Worm (Caenorhabditis elegans) whole organism, mixed stage, embryonic: ENCODE data around the gene Y51H7BR.4.

ENCODE experiments used
- M03D4.4 ChIP-seq: sonication (generic microtip); optimal IDR thresholded peaks from 2 replicates; lab custom pipeline; 2017; ENCODE audit warnings: mild to moderate bottlenecking, missing genetic modification characterization, missing compliant biosample characterization
- blmp-1 ChIP-seq: fragments of 150-350 bp; optimal IDR thresholded peaks from 2 replicates; lab custom pipeline; 2014; ENCODE audit warnings: missing biosample characterization, missing genetic modification characterization
- ceh-43 ChIP-seq: fragments of 200-800 bp; sonication (Bioruptor generic); optimal IDR thresholded peaks from 2 replicates; lab custom pipeline; 2018; ENCODE audit warnings: mild to moderate bottlenecking, missing genetic modification characterization, moderate library complexity, missing compliant biosample characterization
- ceh-83 ChIP-seq: fragments of 200-800 bp; sonication (Bioruptor generic); optimal IDR thresholded peaks from 2 replicates; lab custom pipeline; 2018; ENCODE audit warnings: mild to moderate bottlenecking, missing genetic modification characterization, missing compliant biosample characterization
- cnd-1 ChIP-seq: fragments of 200-800 bp; sonication (Bioruptor generic); optimal IDR thresholded peaks from 2 replicates; lab custom pipeline; 2018; ENCODE audit warnings: mild to moderate bottlenecking, missing genetic modification characterization, missing compliant biosample characterization
- drap-1 ChIP-seq: fragments of 200-800 bp; sonication (Bioruptor generic); optimal IDR thresholded peaks from 3 replicates; lab custom pipeline; 2018; ENCODE audit warnings: mild to moderate bottlenecking, missing genetic modification characterization, missing compliant biosample characterization
- elt-1 ChIP-seq: sonication (generic microtip); optimal IDR thresholded peaks from 2 replicates; lab custom pipeline; 2017; ENCODE audit warnings: missing genetic modification characterization, mild to moderate bottlenecking, missing compliant biosample characterization, antibody characterized with exemption, moderate library complexity, borderline replicate concordance; ENCODE audit not compliant: insufficient read depth
- elt-3 ChIP-seq: fragments of 150-350 bp; optimal IDR thresholded peaks from 2 replicates; lab custom pipeline; 2014; ENCODE audit warnings: missing biosample characterization, missing genetic modification characterization
- flh-1 ChIP-seq: fragments of 200-800 bp; sonication (Bioruptor generic); optimal IDR thresholded peaks from 2 replicates; lab custom pipeline; 2018; ENCODE audit warnings: mild to moderate bottlenecking, missing genetic modification characterization, moderate library complexity, missing compliant biosample characterization
- ham-2 ChIP-seq: fragments of 200-800 bp; sonication (Bioruptor generic); optimal IDR thresholded peaks from 2 replicates; lab custom pipeline; 2018; ENCODE audit warnings: mild to moderate bottlenecking, missing genetic modification characterization, missing compliant biosample characterization
- hlh-1 ChIP-seq: fragments of 150-350 bp; optimal IDR thresholded peaks from 2 replicates; lab custom pipeline; 2014; ENCODE audit warnings: missing biosample characterization, missing genetic modification reagents, missing genetic modification characterization
- lin-13 ChIP-seq: fragments of 150-350 bp; optimal IDR thresholded peaks from 2 replicates; lab custom pipeline; 2014; ENCODE audit warnings: missing biosample characterization, missing genetic modification characterization
- lin-32 ChIP-seq: fragments of 200-800 bp; sonication (Bioruptor generic); optimal IDR thresholded peaks from 2 replicates; lab custom pipeline; 2018; ENCODE audit warnings: mild to moderate bottlenecking, missing genetic modification characterization, missing compliant biosample characterization
- lsy-2 ChIP-seq: fragments of 150-350 bp; optimal IDR thresholded peaks from 2 replicates; lab custom pipeline; 2014; ENCODE audit warnings: missing biosample characterization, missing genetic modification characterization
- mab-5 ChIP-seq: fragments of 150-350 bp; optimal IDR thresholded peaks from 2 replicates; lab custom pipeline; 2014; ENCODE audit warnings: missing biosample characterization, missing genetic modification characterization
- mep-1 ChIP-seq: fragments of 150-350 bp; optimal IDR thresholded peaks from 2 replicates; lab custom pipeline; 2017; ENCODE audit warnings: missing biosample characterization, missing genetic modification reagents, missing genetic modification characterization, inconsistent platforms
- nhr-28 ChIP-seq: fragments of 150-350 bp; optimal IDR thresholded peaks from 2 replicates; lab custom pipeline; 2014; ENCODE audit warnings: missing biosample characterization, missing genetic modification characterization
- nhr-76 ChIP-seq: sonication (generic microtip); optimal IDR thresholded peaks from 2 replicates; lab custom pipeline; 2017; ENCODE audit warnings: missing biosample characterization, missing genetic modification characterization
- pha-4 ChIP-seq: fragments of 150-350 bp; optimal IDR thresholded peaks from 2 replicates; lab custom pipeline; 2018; ENCODE audit warnings: missing biosample characterization, missing genetic modification reagents, missing genetic modification characterization
- sem-2 ChIP-seq: fragments of 200-800 bp; sonication (Bioruptor generic); optimal IDR thresholded peaks from 2 replicates; lab custom pipeline; 2018; ENCODE audit warnings: mild to moderate bottlenecking, missing genetic modification characterization, missing compliant biosample characterization
- snpc-4 ChIP-seq: fragments of 150-350 bp; optimal IDR thresholded peaks from 2 replicates; lab custom pipeline; 2014; ENCODE audit warnings: missing biosample characterization, missing genetic modification characterization
- sptf-1 ChIP-seq: sonication (generic microtip); optimal IDR thresholded peaks from 2 replicates; lab custom pipeline; 2017; ENCODE audit warnings: mild to moderate bottlenecking, missing genetic modification characterization, moderate library complexity, missing compliant biosample characterization
- unc-120 ChIP-seq: sonication (generic microtip); optimal IDR thresholded peaks from 2 replicates; lab custom pipeline; 2017; ENCODE audit warnings: missing genetic modification characterization, missing compliant biosample characterization; ENCODE audit not compliant: poor library complexity, severe bottlenecking
- unc-39 ChIP-seq: fragments of 150-350 bp; optimal IDR thresholded peaks from 2 replicates; lab custom pipeline; 2014; ENCODE audit warnings: missing biosample characterization, missing genetic modification characterization
- unc-62 ChIP-seq: fragments of 150-350 bp; optimal IDR thresholded peaks from 2 replicates; lab custom pipeline; 2014; ENCODE audit warnings: missing biosample characterization, missing genetic modification reagents, missing genetic modification characterization
- zip-8 ChIP-seq: fragments of 150-350 bp; optimal IDR thresholded peaks from 2 replicates; lab custom pipeline; 2014; ENCODE audit warnings: missing biosample characterization, missing genetic modification characterization
- ztf-11 ChIP-seq: fragments of 150-350 bp; optimal IDR thresholded peaks from 2 replicates; lab custom pipeline; 2014; ENCODE audit warnings: missing biosample characterization, missing genetic modification characterization

The Y51H7BR.4 gene

DNA sequence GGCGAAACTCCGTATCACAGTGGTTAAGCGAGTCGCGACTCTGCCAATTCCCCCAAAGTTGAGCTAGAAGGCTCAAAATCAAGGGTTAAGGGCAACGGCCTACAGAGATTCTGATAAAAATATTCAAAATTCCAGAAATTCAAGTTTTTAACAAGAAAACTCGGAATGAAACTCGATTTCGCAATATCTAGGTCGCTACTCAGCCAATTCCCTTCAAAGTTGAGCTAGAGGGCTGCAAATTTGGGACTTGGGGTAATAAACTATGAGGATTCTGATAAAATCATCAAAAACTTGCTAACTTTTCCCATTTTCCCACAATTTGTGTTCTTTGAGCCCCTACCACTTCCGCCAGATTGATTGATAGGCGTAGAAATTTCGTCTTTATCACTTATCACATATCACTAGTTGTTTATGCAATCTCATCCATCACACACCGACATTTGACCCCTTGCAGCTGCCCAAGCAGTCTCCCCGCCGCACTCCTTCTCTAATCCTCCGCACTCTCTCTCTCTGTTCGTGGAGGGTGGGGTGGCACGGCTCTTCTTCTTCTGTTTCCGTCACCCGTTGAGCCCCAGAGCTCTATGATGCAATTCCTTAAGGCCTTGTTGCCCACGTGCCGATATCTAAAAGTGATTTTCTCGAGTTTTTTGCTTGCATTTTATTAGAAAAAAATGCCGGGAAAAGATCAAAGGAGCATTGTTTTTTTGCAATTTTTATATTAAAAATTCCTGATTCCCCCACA lies 27.4 kb upstream of the Y51H7BR.4 start:
- TF ChIP-seq cnd-1: no peak
- no peak for TF ChIP-seq mep-1
- TF ChIP-seq elt-3 (tag; lab: Kevin White, UChicago): no peak
- TF ChIP-seq zip-8: peak; percentile 12
- TF ChIP-seq M03D4.4 (tag; lab: Kevin White, UChicago): peak; percentile 17
- TF ChIP-seq ceh-83 (GFP tag; lab: Kevin White, UChicago): no peak
- no peak for TF ChIP-seq pha-4 (tag; lab: Kevin White, UChicago)
- TF ChIP-seq unc-62 (GFP tag; lab: Kevin White, UChicago): peak; percentile 96
- peak; percentile 8 for TF ChIP-seq lsy-2
- peak; percentile 48 for TF ChIP-seq sptf-1 (tag; lab: Kevin White, UChicago)
- peak; percentile 73 for TF ChIP-seq unc-120 (tag; lab: Kevin White, UChicago)
- TF ChIP-seq elt-1 (tag; lab: Kevin White, UChicago): no peak
- TF ChIP-seq lin-32 (GFP tag; lab: Kevin White, UChicago): peak; percentile 31
- peak; percentile 89 for TF ChIP-seq hlh-1 (tag; lab: Kevin White, UChicago)

DNA sequence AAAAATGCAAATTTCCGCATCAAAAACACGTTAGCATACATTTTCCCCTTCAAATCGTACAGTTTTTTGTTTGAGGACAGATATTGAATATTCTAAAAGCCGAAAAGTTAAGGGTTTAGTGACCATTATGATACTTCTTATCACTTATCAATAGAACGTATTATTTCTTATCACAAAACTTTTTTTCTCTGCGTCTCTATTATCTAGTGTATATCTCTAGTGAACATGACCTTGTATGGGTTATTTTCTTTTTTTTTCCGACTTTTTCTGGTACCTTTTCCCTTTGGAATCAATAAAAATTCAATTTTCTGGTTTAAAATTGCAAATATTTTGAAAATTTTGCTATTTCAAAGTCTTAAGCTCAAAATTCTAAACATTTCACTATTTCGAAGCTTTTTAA lies 25.5 kb upstream of the Y51H7BR.4 start:
- TF ChIP-seq zip-8 (no peak), snpc-4 (tag; lab: Kevin White, UChicago) (no peak), ceh-83 (GFP tag; lab: Kevin White, UChicago) (no peak), sem-2 (GFP tag; lab: Kevin White, UChicago) (no peak), flh-1 (GFP tag; lab: Kevin White, UChicago) (no peak), ham-2 (no peak), cnd-1 (no peak), nhr-28 (tag; lab: Kevin White, UChicago) (no peak), unc-39 (tag; lab: Kevin White, UChicago) (no peak), mab-5 (no peak), hlh-1 (tag; lab: Kevin White, UChicago) (no peak), lin-32 (GFP tag; lab: Kevin White, UChicago) (no peak), blmp-1 (tag; lab: Kevin White, UChicago) (no peak), pha-4 (tag; lab: Kevin White, UChicago) (no peak), drap-1 (GFP tag; lab: Kevin White, UChicago) (no peak)

DNA sequence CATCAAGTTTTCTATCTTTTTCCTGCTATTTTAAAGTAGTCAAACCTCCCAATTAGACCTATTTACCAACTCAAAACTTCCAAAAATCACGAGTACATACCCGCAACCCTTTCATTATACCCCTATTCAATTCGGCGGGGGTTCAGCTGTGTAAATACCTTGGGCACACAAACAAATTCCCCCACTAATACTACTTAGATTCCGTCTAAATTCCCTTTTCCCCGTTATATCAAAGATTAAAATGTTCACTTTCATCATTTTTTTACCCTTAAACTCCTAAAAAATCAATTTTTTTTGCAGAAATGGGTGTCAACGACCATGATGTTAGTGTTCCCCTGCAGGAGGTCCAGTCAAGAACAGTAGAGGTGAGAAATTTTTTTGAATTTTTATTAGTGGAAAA lies 24.9 kb upstream of the Y51H7BR.4 start, which contains the start of gene fdgt-1:
Gene fdgt-1 (plus strand): TSS at position 301 of the 400 bp plus-strand sequence.
- TF ChIP-seq elt-3 (tag; lab: Kevin White, UChicago) (no peak), pha-4 (tag; lab: Kevin White, UChicago) (peak; percentile 12)

DNA sequence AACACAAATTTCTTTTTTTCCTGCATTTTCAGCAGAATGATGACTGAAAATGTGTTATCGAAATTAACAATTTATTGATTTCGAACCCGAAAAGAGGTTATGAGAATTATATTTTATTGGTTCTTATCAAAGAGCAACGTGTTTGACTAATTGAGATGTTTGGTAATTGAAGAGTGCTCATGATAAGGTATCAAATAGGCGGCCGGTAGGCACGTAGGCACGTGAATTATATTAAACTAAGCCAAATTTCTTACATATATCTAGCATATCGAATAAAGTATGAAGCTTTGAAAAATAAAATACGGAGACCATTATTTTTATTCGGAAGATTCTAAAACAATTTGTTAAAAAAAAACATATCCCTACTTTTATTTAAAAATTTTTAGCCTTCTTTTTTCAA lies 11.8 kb upstream of the Y51H7BR.4 start, which contains the start of gene math-45:
Gene math-45 (minus strand): TSS at position 101 of the 400 bp plus-strand sequence.
- TF ChIP-seq hlh-1 (tag; lab: Kevin White, UChicago): no peak
- no peak for TF ChIP-seq ham-2
- TF ChIP-seq nhr-28 (tag; lab: Kevin White, UChicago): no peak
- TF ChIP-seq elt-3 (tag; lab: Kevin White, UChicago): no peak
- TF ChIP-seq nhr-76: no peak
- TF ChIP-seq ztf-11 (tag; lab: Kevin White, UChicago): no peak
- TF ChIP-seq ceh-43 (GFP tag; lab: Kevin White, UChicago): no peak
- no peak for TF ChIP-seq snpc-4 (tag; lab: Kevin White, UChicago)
- TF ChIP-seq elt-1 (tag; lab: Kevin White, UChicago): no peak
- TF ChIP-seq zip-8: no peak
- TF ChIP-seq flh-1 (GFP tag; lab: Kevin White, UChicago): no peak
- no peak for TF ChIP-seq lin-13 (tag; lab: Kevin White, UChicago)
- no peak for TF ChIP-seq lsy-2
- no peak for TF ChIP-seq blmp-1 (tag; lab: Kevin White, UChicago)
- TF ChIP-seq, all 35 proteins: peak for 0

ce11 chrII:1518914-1519313 lies 10.2 kb upstream of the Y51H7BR.4 start, which contains the start of gene Y51H7BR.8:
Gene Y51H7BR.8, plus strand, starts transcription at chrII:1519214.
- TF ChIP-seq lin-13 (tag; lab: Kevin White, UChicago): no peak
- TF ChIP-seq nhr-28 (tag; lab: Kevin White, UChicago): no peak
- TF ChIP-seq hlh-1 (tag; lab: Kevin White, UChicago): no peak
- TF ChIP-seq elt-3 (tag; lab: Kevin White, UChicago): no peak
- TF ChIP-seq, all 35 proteins: peak for 0
